Fruit fly (Drosophila melanogaster) whole organism, embryonic: ENCODE results near the gene Mst89B.

Source experiments
- Atf6 ChIP-seq: fragments of 200-800 bp; sonication (Bioruptor generic); IDR thresholded peaks from 2 replicates; pipeline ENCODE4 v1.3.6; 2022; ENCODE audit warnings: missing biosample characterization, missing genetic modification characterization
- CG11696 ChIP-seq: fragments of 200-800 bp; sonication (Bioruptor generic); IDR thresholded peaks from 2 replicates; pipeline ENCODE4 v1.3.6; 2022; ENCODE audit warnings: missing biosample characterization, missing genetic modification characterization
- CG12391 ChIP-seq: fragments of 200-800 bp; sonication (Bioruptor generic); optimal IDR thresholded peaks from 3 replicates; lab custom pipeline; 2018; ENCODE audit warnings: missing biosample characterization, mild to moderate bottlenecking, missing genetic modification characterization, moderate library complexity
- CG12744 ChIP-seq: fragments of 200-800 bp; sonication (Bioruptor generic); optimal IDR thresholded peaks from 2 replicates; lab custom pipeline; 2016; ENCODE audit warnings: missing biosample characterization, missing genetic modification characterization
- CG13296 ChIP-seq: fragments of 200-800 bp; sonication (Bioruptor generic); optimal IDR thresholded peaks from 3 replicates; lab custom pipeline; 2018; ENCODE audit warnings: missing biosample characterization, mild to moderate bottlenecking, missing genetic modification characterization
- CG14860 ChIP-seq: fragments of 200-800 bp; sonication (Bioruptor generic); IDR thresholded peaks from 3 replicates; pipeline ENCODE4 v1.3.6; 2022; ENCODE audit warnings: missing biosample characterization, missing genetic modification characterization; ENCODE audit not compliant: partially characterized antibody
- CG1529 ChIP-seq: fragments of 200-800 bp; sonication (Bioruptor generic); optimal IDR thresholded peaks from 3 replicates; lab custom pipeline; 2018; ENCODE audit warnings: missing biosample characterization, missing genetic modification characterization
- CG17568 ChIP-seq: fragments of 200-800 bp; sonication (Bioruptor generic); optimal IDR thresholded peaks from 2 replicates; lab custom pipeline; 2018; ENCODE audit warnings: missing biosample characterization, mild to moderate bottlenecking, missing genetic modification characterization, moderate library complexity
- CG1832 ChIP-seq: fragments of 200-800 bp; sonication (Bioruptor generic); optimal IDR thresholded peaks from 2 replicates; lab custom pipeline; 2017; ENCODE audit warnings: missing biosample characterization, mild to moderate bottlenecking, missing genetic modification characterization, inconsistent platforms
- CG2199 ChIP-seq: fragments of 200-800 bp; sonication (Bioruptor generic); IDR thresholded peaks from 3 replicates; pipeline ENCODE4 v1.3.6; 2022; ENCODE audit warnings: missing biosample characterization, missing genetic modification characterization
- CG2875 ChIP-seq: fragments of 200-800 bp; sonication (Bioruptor generic); optimal IDR thresholded peaks from 2 replicates; lab custom pipeline; 2017; ENCODE audit warnings: missing biosample characterization, mild to moderate bottlenecking, missing genetic modification characterization, missing genetic modification reagents
- CG32532 ChIP-seq: fragments of 200-800 bp; sonication (Bioruptor generic); IDR thresholded peaks from 2 replicates; pipeline ENCODE4 v1.3.6; 2022; ENCODE audit warnings: missing biosample characterization, missing genetic modification characterization
- CG34376 ChIP-seq: fragments of 200-800 bp; sonication (Bioruptor generic); optimal IDR thresholded peaks from 2 replicates; lab custom pipeline; 2018; ENCODE audit warnings: missing biosample characterization, mild to moderate bottlenecking, missing genetic modification characterization
- CG4282 ChIP-seq: fragments of 200-800 bp; sonication (Bioruptor generic); optimal IDR thresholded peaks from 2 replicates; lab custom pipeline; 2016; ENCODE audit warnings: missing biosample characterization, missing genetic modification characterization
- CG4360 ChIP-seq: fragments of 200-800 bp; sonication (Bioruptor generic); IDR thresholded peaks from 2 replicates; pipeline ENCODE4 v1.3.6; 2022; ENCODE audit warnings: missing biosample characterization, missing genetic modification characterization
- CG7928 ChIP-seq: fragments of 200-800 bp; sonication (Bioruptor generic); optimal IDR thresholded peaks from 2 replicates; lab custom pipeline; 2017; ENCODE audit warnings: missing biosample characterization, mild to moderate bottlenecking, missing genetic modification characterization
- Deaf1 ChIP-seq: fragments of 200-800 bp; optimal IDR thresholded peaks from 3 replicates; lab custom pipeline; 2019; ENCODE audit warnings: missing biosample characterization, mild to moderate bottlenecking, missing genetic modification characterization, moderate library complexity
- Elba2 ChIP-seq: fragments of 200-800 bp; sonication (Bioruptor generic); optimal IDR thresholded peaks from 3 replicates; lab custom pipeline; 2016; ENCODE audit warnings: missing biosample characterization, missing genetic modification characterization
- GATAe ChIP-seq: fragments of 200-800 bp; sonication (Bioruptor generic); conservative IDR thresholded peaks from 2 replicates; pipeline ENCODE4 v1.3.6; 2022; ENCODE audit warnings: missing biosample characterization, missing genetic modification characterization
- HmgZ ChIP-seq: fragments of 200-800 bp; sonication (Bioruptor generic); optimal IDR thresholded peaks from 2 replicates; lab custom pipeline; 2018; ENCODE audit warnings: missing biosample characterization, mild to moderate bottlenecking, missing genetic modification characterization
- Lhr ChIP-seq: fragments of 200-800 bp; sonication (Bioruptor generic); optimal IDR thresholded peaks from 3 replicates; lab custom pipeline; 2017; ENCODE audit warnings: mild to moderate bottlenecking, missing biosample characterization, missing genetic modification reagents, missing genetic modification characterization
- MESR4 ChIP-seq: fragments of 200-800 bp; sonication (Bioruptor generic); optimal IDR thresholded peaks from 2 replicates; lab custom pipeline; 2018; ENCODE audit warnings: missing biosample characterization, mild to moderate bottlenecking, missing genetic modification characterization, moderate library complexity
- NfI ChIP-seq: fragments of 200-800 bp; sonication (Bioruptor generic); optimal IDR thresholded peaks from 3 replicates; lab custom pipeline; 2018; ENCODE audit warnings: missing biosample characterization, mild to moderate bottlenecking, missing genetic modification characterization, moderate library complexity
- Xbp1 ChIP-seq: fragments of 200-800 bp; sonication (Bioruptor generic); optimal IDR thresholded peaks from 3 replicates; lab custom pipeline; 2016; ENCODE audit warnings: missing biosample characterization, mild to moderate bottlenecking, missing genetic modification characterization
- ash1 ChIP-seq: fragments of 200-800 bp; sonication (Bioruptor generic); optimal IDR thresholded peaks from 2 replicates; lab custom pipeline; 2018; ENCODE audit warnings: missing biosample characterization, mild to moderate bottlenecking, missing genetic modification characterization
- cg ChIP-seq: fragments of 200-800 bp; sonication (Bioruptor generic); optimal IDR thresholded peaks from 3 replicates; lab custom pipeline; 2019; ENCODE audit warnings: missing biosample characterization, mild to moderate bottlenecking, missing genetic modification characterization, moderate library complexity
- crol ChIP-seq: fragments of 200-800 bp; sonication (Bioruptor generic); IDR thresholded peaks from 2 replicates; pipeline ENCODE4 v1.3.6; 2022; ENCODE audit warnings: missing biosample characterization, missing genetic modification characterization
- exex ChIP-seq: fragments of 200-800 bp; sonication (Bioruptor generic); optimal IDR thresholded peaks from 4 replicates; lab custom pipeline; 2018; ENCODE audit warnings: missing biosample characterization, mild to moderate bottlenecking, missing genetic modification characterization, moderate library complexity
- grn ChIP-seq: fragments of 200-800 bp; sonication (Bioruptor generic); optimal IDR thresholded peaks from 3 replicates; lab custom pipeline; 2017; ENCODE audit warnings: missing biosample characterization, missing genetic modification characterization
- gsb-n ChIP-seq: fragments of 200-800 bp; sonication (Bioruptor generic); optimal IDR thresholded peaks from 3 replicates; lab custom pipeline; 2018; ENCODE audit warnings: missing biosample characterization, mild to moderate bottlenecking, missing genetic modification characterization
- hkb ChIP-seq, 2 experiments: fragments of 200-800 bp in 1 of 2; fragments of >200 bp in 1 of 2; sonication (Bioruptor generic) in 1 of 2; IDR thresholded peaks in 1 of 2; optimal IDR thresholded peaks in 1 of 2; 2 replicates each; pipeline versions ENCODE4 v1.3.6 to Lab custom; 2017 to 2022; ENCODE audit warnings: missing biosample characterization in 1 of 2, missing genetic modification characterization in 1 of 2
- mirr ChIP-seq: fragments of 200-800 bp; sonication (Bioruptor generic); optimal IDR thresholded peaks from 3 replicates; lab custom pipeline; 2018; ENCODE audit warnings: missing biosample characterization, mild to moderate bottlenecking, missing genetic modification characterization
- nom ChIP-seq: fragments of 200-800 bp; sonication (Bioruptor generic); optimal IDR thresholded peaks from 2 replicates; lab custom pipeline; 2017; ENCODE audit warnings: missing biosample characterization, missing genetic modification characterization, mild to moderate bottlenecking, moderate library complexity, missing genetic modification reagents
- pho ChIP-seq: fragments of 200-800 bp; sonication (Bioruptor generic); optimal IDR thresholded peaks from 2 replicates; lab custom pipeline; 2016; ENCODE audit warnings: missing biosample characterization, missing genetic modification characterization
- sens ChIP-seq: fragments of 200-800 bp; sonication (Bioruptor generic); peaks from one replicate; lab custom pipeline; 2016; ENCODE audit warnings: missing biosample characterization, missing genetic modification characterization
- sr ChIP-seq: fragments of 200-800 bp; sonication (Bioruptor generic); IDR thresholded peaks from 3 replicates; pipeline ENCODE4 v1.3.6; 2022; ENCODE audit warnings: missing biosample characterization, missing genetic modification characterization
- sug ChIP-seq: fragments of 200-800 bp; optimal IDR thresholded peaks from 2 replicates; lab custom pipeline; 2019; ENCODE audit warnings: missing biosample characterization, mild to moderate bottlenecking, missing genetic modification characterization, moderate library complexity
- tna ChIP-seq: fragments of 200-800 bp; sonication (Bioruptor generic); IDR thresholded peaks from 2 replicates; pipeline ENCODE4 v1.3.6; 2022; ENCODE audit warnings: missing biosample characterization, missing genetic modification characterization; ENCODE audit not compliant: partially characterized antibody
- vvl ChIP-seq: fragments of 200-800 bp; sonication (Bioruptor generic); IDR thresholded peaks from 2 replicates; pipeline ENCODE4 v1.3.6; 2022; ENCODE audit warnings: missing biosample characterization, missing genetic modification characterization

Gene Mst89B

dm6 chr3R:16274534-16274933 lies 7.7 kb downstream of the Mst89B start (continued):
- TF ChIP-seq Elba2: peak; percentile 58
- no peak for TF ChIP-seq CG12744 (GFP tag; lab: Kevin White, UChicago)
- TF ChIP-seq Atf6: peak; percentile 21; the same call in 1 of the 2 replicates
- peak; percentile 30 for TF ChIP-seq ash1
- TF ChIP-seq CG1529: peak; percentile 86
- peak; percentile 32 for TF ChIP-seq nom (GFP tag; lab: Kevin White, UChicago)
- peak; percentile 66 for TF ChIP-seq crol (GFP tag; lab: Robert Waterston, UW)
- TF ChIP-seq CG14860 (GFP tag; lab: Robert Waterston, UW): 0 out of 3 replicates have a peak, but pooled peaks have one; percentile 27
- no peak for TF ChIP-seq CG17568
- TF ChIP-seq CG4282: no peak
- TF ChIP-seq pho (GFP tag; lab: Kevin White, UChicago): no peak
- peak; percentile 66 for TF ChIP-seq cg
- 0 out of 3 replicates have a peak, but pooled peaks have one; percentile 25 for TF ChIP-seq CG2199 (GFP tag; lab: Robert Waterston, UW)
- peak; percentile 70 for TF ChIP-seq CG1832 (GFP tag; lab: Kevin White, UChicago)
- no peak for TF ChIP-seq MESR4 (GFP tag; lab: Kevin White, UChicago)
- 0 out of 3 replicates have a peak, but pooled peaks have one; percentile 32 for TF ChIP-seq sr
- TF ChIP-seq vvl (GFP tag; lab: Robert Waterston, UW): peak; percentile 36; the same call in 1 of the 2 replicates
- no peak for TF ChIP-seq gsb-n (tag; lab: Kevin White, UChicago)
- TF ChIP-seq NfI: no peak
- peak; percentile 94 for TF ChIP-seq CG4360

dm6 chr3R:16275329-16275728 lies 8.5 kb downstream of the Mst89B start:
- TF ChIP-seq CG13296 (GFP tag; lab: Kevin White, UChicago): no peak
- no peak for TF ChIP-seq Xbp1
- peak; percentile 62; the same call in 1 of the 2 replicates for TF ChIP-seq GATAe (GFP tag; lab: Robert Waterston, UW)
- no peak for TF ChIP-seq CG4360
- no peak for TF ChIP-seq Deaf1 (tag; lab: Kevin White, UChicago)
- peak; percentile 73 for TF ChIP-seq mirr (GFP tag; lab: Kevin White, UChicago)
- no peak for TF ChIP-seq hkb (optimal IDR thresholded peaks at IDR 0.05; lab: Kevin White, UChicago)
- TF ChIP-seq hkb (GFP tag; IDR thresholded peaks at IDR 0.05; lab: Robert Waterston, UW): no peak
- TF ChIP-seq CG7928: no peak
- peak; percentile 37 for TF ChIP-seq exex (tag; lab: Kevin White, UChicago)
- peak; percentile 3 for TF ChIP-seq ash1
- TF ChIP-seq HmgZ (tag; lab: Kevin White, UChicago): peak; percentile 3
- TF ChIP-seq CG34376 (GFP tag; lab: Kevin White, UChicago): peak; percentile 19
- TF ChIP-seq CG11696 (GFP tag; lab: Robert Waterston, UW): no peak
- TF ChIP-seq CG32532: no peak
- TF ChIP-seq tna: no peak
- peak; percentile 25 for TF ChIP-seq grn (GFP tag; lab: Kevin White, UChicago)
- TF ChIP-seq sug (tag; lab: Kevin White, UChicago): peak; percentile 7
- TF ChIP-seq Lhr: no peak
- peak; percentile 51 for TF ChIP-seq sens (GFP tag; lab: Kevin White, UChicago)
- TF ChIP-seq CG2875: no peak
- no peak for TF ChIP-seq CG12391 (tag; lab: Kevin White, UChicago)
